Worm (Caenorhabditis elegans) whole organism, mixed stage, embryonic: ENCODE data around the gene cone-1.
A peak's percentile ranks its signal among the peaks of the same experiment; 100 is the strongest.

Source experiments
- M03D4.4 ChIP-seq: sonication (generic microtip); optimal IDR thresholded peaks from 2 replicates; lab custom pipeline; 2017; ENCODE audit warnings: mild to moderate bottlenecking, missing genetic modification characterization, missing compliant biosample characterization
- blmp-1 ChIP-seq: fragments of 150-350 bp; optimal IDR thresholded peaks from 2 replicates; lab custom pipeline; 2014; ENCODE audit warnings: missing biosample characterization, missing genetic modification characterization
- ceh-43 ChIP-seq: fragments of 200-800 bp; sonication (Bioruptor generic); optimal IDR thresholded peaks from 2 replicates; lab custom pipeline; 2018; ENCODE audit warnings: mild to moderate bottlenecking, missing genetic modification characterization, moderate library complexity, missing compliant biosample characterization
- ceh-83 ChIP-seq: fragments of 200-800 bp; sonication (Bioruptor generic); optimal IDR thresholded peaks from 2 replicates; lab custom pipeline; 2018; ENCODE audit warnings: mild to moderate bottlenecking, missing genetic modification characterization, missing compliant biosample characterization
- ces-1 ChIP-seq: fragments of 150-350 bp; optimal IDR thresholded peaks from 2 replicates; lab custom pipeline; 2014; ENCODE audit warnings: missing biosample characterization, missing genetic modification reagents, missing genetic modification characterization
- drap-1 ChIP-seq: fragments of 200-800 bp; sonication (Bioruptor generic); optimal IDR thresholded peaks from 3 replicates; lab custom pipeline; 2018; ENCODE audit warnings: mild to moderate bottlenecking, missing genetic modification characterization, missing compliant biosample characterization
- elt-1 ChIP-seq: sonication (generic microtip); optimal IDR thresholded peaks from 2 replicates; lab custom pipeline; 2017; ENCODE audit warnings: missing genetic modification characterization, mild to moderate bottlenecking, missing compliant biosample characterization, antibody characterized with exemption, moderate library complexity, borderline replicate concordance; ENCODE audit not compliant: insufficient read depth
- elt-3 ChIP-seq: fragments of 150-350 bp; optimal IDR thresholded peaks from 2 replicates; lab custom pipeline; 2014; ENCODE audit warnings: missing biosample characterization, missing genetic modification characterization
- ham-2 ChIP-seq: fragments of 200-800 bp; sonication (Bioruptor generic); optimal IDR thresholded peaks from 2 replicates; lab custom pipeline; 2018; ENCODE audit warnings: mild to moderate bottlenecking, missing genetic modification characterization, missing compliant biosample characterization
- hlh-1 ChIP-seq: fragments of 150-350 bp; optimal IDR thresholded peaks from 2 replicates; lab custom pipeline; 2014; ENCODE audit warnings: missing biosample characterization, missing genetic modification reagents, missing genetic modification characterization
- lin-13 ChIP-seq: fragments of 150-350 bp; optimal IDR thresholded peaks from 2 replicates; lab custom pipeline; 2014; ENCODE audit warnings: missing biosample characterization, missing genetic modification characterization
- mab-5 ChIP-seq: fragments of 150-350 bp; optimal IDR thresholded peaks from 2 replicates; lab custom pipeline; 2014; ENCODE audit warnings: missing biosample characterization, missing genetic modification characterization
- mep-1 ChIP-seq: fragments of 150-350 bp; optimal IDR thresholded peaks from 2 replicates; lab custom pipeline; 2017; ENCODE audit warnings: missing biosample characterization, missing genetic modification reagents, missing genetic modification characterization, inconsistent platforms
- mls-2 ChIP-seq: sonication (generic microtip); optimal IDR thresholded peaks from 2 replicates; lab custom pipeline; 2016; ENCODE audit warnings: mild to moderate bottlenecking, missing genetic modification characterization, moderate library complexity, missing compliant biosample characterization
- nhr-12 ChIP-seq: fragments of 150-350 bp; optimal IDR thresholded peaks from 2 replicates; lab custom pipeline; 2014; ENCODE audit warnings: missing biosample characterization, missing genetic modification characterization
- nhr-2 ChIP-seq: fragments of 150-350 bp; optimal IDR thresholded peaks from 2 replicates; lab custom pipeline; 2014; ENCODE audit warnings: missing biosample characterization, missing genetic modification characterization
- nhr-237 ChIP-seq: fragments of 150-350 bp; optimal IDR thresholded peaks from 2 replicates; lab custom pipeline; 2014; ENCODE audit warnings: missing biosample characterization, missing genetic modification characterization
- nhr-76 ChIP-seq: sonication (generic microtip); optimal IDR thresholded peaks from 2 replicates; lab custom pipeline; 2017; ENCODE audit warnings: missing biosample characterization, missing genetic modification characterization
- sem-2 ChIP-seq: fragments of 200-800 bp; sonication (Bioruptor generic); optimal IDR thresholded peaks from 2 replicates; lab custom pipeline; 2018; ENCODE audit warnings: mild to moderate bottlenecking, missing genetic modification characterization, missing compliant biosample characterization
- snpc-4 ChIP-seq: fragments of 150-350 bp; optimal IDR thresholded peaks from 2 replicates; lab custom pipeline; 2014; ENCODE audit warnings: missing biosample characterization, missing genetic modification characterization
- sptf-1 ChIP-seq: sonication (generic microtip); optimal IDR thresholded peaks from 2 replicates; lab custom pipeline; 2017; ENCODE audit warnings: mild to moderate bottlenecking, missing genetic modification characterization, moderate library complexity, missing compliant biosample characterization
- tbx-8 ChIP-seq: fragments of 200-800 bp; sonication (Bioruptor generic); optimal IDR thresholded peaks from 2 replicates; lab custom pipeline; 2018; ENCODE audit warnings: mild to moderate bottlenecking, missing genetic modification characterization, moderate library complexity, missing compliant biosample characterization
- unc-120 ChIP-seq: sonication (generic microtip); optimal IDR thresholded peaks from 2 replicates; lab custom pipeline; 2017; ENCODE audit warnings: missing genetic modification characterization, missing compliant biosample characterization; ENCODE audit not compliant: poor library complexity, severe bottlenecking
- unc-39 ChIP-seq: fragments of 150-350 bp; optimal IDR thresholded peaks from 2 replicates; lab custom pipeline; 2014; ENCODE audit warnings: missing biosample characterization, missing genetic modification characterization
- unc-62 ChIP-seq: fragments of 150-350 bp; optimal IDR thresholded peaks from 2 replicates; lab custom pipeline; 2014; ENCODE audit warnings: missing biosample characterization, missing genetic modification reagents, missing genetic modification characterization
- zip-8 ChIP-seq: fragments of 150-350 bp; optimal IDR thresholded peaks from 2 replicates; lab custom pipeline; 2014; ENCODE audit warnings: missing biosample characterization, missing genetic modification characterization
- ztf-11 ChIP-seq: fragments of 150-350 bp; optimal IDR thresholded peaks from 2 replicates; lab custom pipeline; 2014; ENCODE audit warnings: missing biosample characterization, missing genetic modification characterization

Gene cone-1

ce11 chrIII:2546298-2546697 is 15.9 kb downstream of the cone-1 start:
- TF ChIP-seq mep-1 = no peak
- TF ChIP-seq nhr-2 (tag; lab: Kevin White, UChicago) = no peak
- TF ChIP-seq blmp-1 (tag; lab: Kevin White, UChicago) = no peak
- TF ChIP-seq tbx-8 (GFP tag; lab: Kevin White, UChicago) = no peak
- TF ChIP-seq snpc-4 (tag; lab: Kevin White, UChicago) = no peak

- TF ChIP-seq snpc-4 (tag; lab: Kevin White, UChicago) (no peak), mls-2 (tag; lab: Kevin White, UChicago) (no peak), unc-120 (tag; lab: Kevin White, UChicago) (no peak), drap-1 (GFP tag; lab: Kevin White, UChicago) (no peak), ztf-11 (no peak), blmp-1 (tag; lab: Kevin White, UChicago) (no peak), nhr-237 (no peak), elt-3 (tag; lab: Kevin White, UChicago) (no peak), unc-39 (no peak), M03D4.4 (tag; lab: Kevin White, UChicago) (no peak), tbx-8 (GFP tag; lab: Kevin White, UChicago) (no peak), lin-13 (no peak), nhr-12 (no peak)
Observed at ce11 chrIII:2549620-2550019, 19.2 kb downstream of the cone-1 start, which contains the start of gene feh-1. feh-1 (plus strand) TSS chrIII:2549920.

- TF ChIP-seq sem-2 (GFP tag; lab: Kevin White, UChicago) (no peak), zip-8 (tag; lab: Kevin White, UChicago) (peak; percentile 94)
Observed at ce11 chrIII:2551981-2552380, 21.6 kb downstream of the cone-1 start.

ce11 chrIII:2552382-2552781 is 22.0 kb downstream of the cone-1 start:
- TF ChIP-seq ces-1 (GFP tag; lab: Kevin White, UChicago) = peak; percentile 93
- no peak for TF ChIP-seq snpc-4 (tag; lab: Kevin White, UChicago)
- TF ChIP-seq, all 35 proteins: peak for 1

ce11 chrIII:2553579-2553978 is 23.2 kb downstream of the cone-1 start:
- TF ChIP-seq unc-39 = no peak
- TF ChIP-seq nhr-2 (tag; lab: Kevin White, UChicago) = no peak
- TF ChIP-seq ham-2 = no peak
- TF ChIP-seq elt-3 (tag; lab: Kevin White, UChicago) = no peak
- TF ChIP-seq, all 35 proteins: peak for 0

ce11 chrIII:2560763-2561162 is 30.4 kb downstream of the cone-1 start:
- TF ChIP-seq sptf-1 (tag; lab: Kevin White, UChicago) = peak; percentile 51
- TF ChIP-seq snpc-4 (tag; lab: Kevin White, UChicago) = no peak
- TF ChIP-seq, all 35 proteins: peak for 1

ce11 chrIII:2561410-2561809 is 31.0 kb downstream of the cone-1 start, which contains the start of gene nhr-239:
nhr-239 (plus strand) TSS chrIII:2561710.
- TF ChIP-seq mab-5 (tag; lab: Kevin White, UChicago) (no peak), sem-2 (GFP tag; lab: Kevin White, UChicago) (no peak), ham-2 (no peak), sptf-1 (tag; lab: Kevin White, UChicago) (no peak), lin-13 (no peak), unc-39 (no peak), nhr-12 (no peak), mep-1 (no peak), blmp-1 (tag; lab: Kevin White, UChicago) (no peak), hlh-1 (tag; lab: Kevin White, UChicago) (no peak), ceh-83 (GFP tag; lab: Kevin White, UChicago) (no peak), elt-1 (tag; lab: Kevin White, UChicago) (no peak), ceh-43 (GFP tag; lab: Kevin White, UChicago) (no peak), unc-62 (no peak), snpc-4 (tag; lab: Kevin White, UChicago) (no peak), elt-3 (tag; lab: Kevin White, UChicago) (no peak), unc-120 (tag; lab: Kevin White, UChicago) (no peak), nhr-2 (tag; lab: Kevin White, UChicago) (no peak), nhr-237 (no peak), nhr-76 (tag; lab: Kevin White, UChicago) (no peak)
